ENCODE assay signal across 1 worm cellular context in genomic region chrII:729931-730330, ce11.
TF ChIP-seq lines count a peak whose summit lies in the region.

No protein-coding gene starts in this region.

TF ChIP-seq in whole organism, L1 larva, 84 proteins besides CTCF, POLR2A, EP300 and RAD21 (continued from another document):
- no peak for TF ChIP-seq nhr-84 (tag; optimal IDR thresholded peaks at IDR 0.05; lab: Kevin White, UChicago)
- no peak for TF ChIP-seq alr-1 (tag; optimal IDR thresholded peaks at IDR 0.05; lab: Kevin White, UChicago; ENCODE audit: borderline replicate concordance)
- no peak for TF ChIP-seq mab-9 (GFP tag; IDR thresholded peaks at IDR 0.05; lab: Robert Waterston, UW)
- no peak for TF ChIP-seq unc-30 (tag; optimal IDR thresholded peaks at IDR 0.05; lab: Kevin White, UChicago)
- no peak for TF ChIP-seq nhr-12 (tag; optimal IDR thresholded peaks at IDR 0.05; lab: Kevin White, UChicago)
- no peak for TF ChIP-seq sptf-1 (tag; optimal IDR thresholded peaks at IDR 0.05; lab: Kevin White, UChicago)
- peak in 2 of 3 experiments; percentile 12 to 16 for TF ChIP-seq dpl-1 (GFP tag; optimal IDR thresholded peaks at IDR 0.05; lab: Kevin White, UChicago)
- no peak for TF ChIP-seq elt-3 (tag; optimal IDR thresholded peaks at IDR 0.05; lab: Kevin White, UChicago)
- no peak for TF ChIP-seq ztf-4 (tag; optimal IDR thresholded peaks at IDR 0.05; lab: Kevin White, UChicago)
- no peak for TF ChIP-seq skn-1 (tag; optimal IDR thresholded peaks at IDR 0.05; lab: Kevin White, UChicago)
- TF ChIP-seq jun-1 (tag; optimal IDR thresholded peaks at IDR 0.05; lab: Kevin White, UChicago), result no peak
- no peak for TF ChIP-seq ceh-88 (GFP tag; IDR thresholded peaks at IDR 0.05; lab: Robert Waterston, UW)
TF ChIP-seq in whole organism, L1 larva: peak in this region for 5.
